Fruit fly (Drosophila melanogaster) whole organism, wandering third instar larva: ENCODE data around the gene trus.

Experiments used
- GATAd ChIP-seq: sonication (Bioruptor generic); optimal IDR thresholded peaks from 2 replicates; lab custom pipeline; 2016; ENCODE audit warnings: missing biosample characterization, missing genetic modification characterization
- HLH106 ChIP-seq: fragments of 200-800 bp; optimal IDR thresholded peaks from 3 replicates; lab custom pipeline; 2019; ENCODE audit warnings: missing biosample characterization, mild to moderate bottlenecking, missing genetic modification characterization, moderate library complexity
- Hr78 ChIP-seq: fragments of >200 bp; optimal IDR thresholded peaks from 2 replicates; lab custom pipeline; 2017; ENCODE audit warnings: missing biosample characterization, missing genetic modification characterization
- br ChIP-seq: fragments of 200-800 bp; sonication (Bioruptor generic); optimal IDR thresholded peaks from 2 replicates; lab custom pipeline; 2016; ENCODE audit warnings: missing biosample characterization, missing genetic modification characterization
- dl ChIP-seq, 2 experiments: fragments of 175-275, 200-275 bp in 1 of 2; fragments of 200-275 bp in 1 of 2; sonication (Bioruptor generic); optimal IDR thresholded peaks; lab custom pipeline; 2018; ENCODE audit warnings: mild to moderate bottlenecking in 2 of 2, missing biosample characterization in 2 of 2, missing genetic modification characterization in 2 of 2, moderate library complexity in 2 of 2; ENCODE audit not compliant: partially characterized antibody in 2 of 2, insufficient read depth in 1 of 2
- rgr ChIP-seq: fragments of 200-800 bp; sonication (Bioruptor generic); optimal IDR thresholded peaks from 3 replicates; lab custom pipeline; 2016; ENCODE audit warnings: missing biosample characterization, mild to moderate bottlenecking, missing genetic modification characterization
- sv ChIP-seq: fragments of 200-800 bp; sonication (Bioruptor generic); optimal IDR thresholded peaks from 3 replicates; lab custom pipeline; 2016; ENCODE audit warnings: missing biosample characterization, missing genetic modification characterization
- usp ChIP-seq: fragments of >200 bp; optimal IDR thresholded peaks from 2 replicates; lab custom pipeline; 2017; ENCODE audit warnings: missing biosample characterization, missing genetic modification characterization

dm6 chr3R:12439401-12440143, 16.8 kb upstream of the trus start, which contains the start of gene Desat1:
- no peak for TF ChIP-seq dl (GFP tag; optimal IDR thresholded peaks at IDR 0.05; lab: Kevin White, UChicago; ENCODE audit: insufficient read depth in 1 of 2, partially characterized antibody in 2 of 2)
- no peak for TF ChIP-seq br (GFP tag; lab: Kevin White, UChicago)
- no peak for TF ChIP-seq sv (GFP tag; lab: Kevin White, UChicago)
- no peak for TF ChIP-seq rgr (GFP tag; lab: Kevin White, UChicago)
- TF ChIP-seq Hr78 (GFP tag; lab: Kevin White, UChicago), result no peak
- no peak for TF ChIP-seq GATAd (GFP tag; lab: Kevin White, UChicago)
- no peak for TF ChIP-seq usp (GFP tag; lab: Kevin White, UChicago)
- TF ChIP-seq HLH106 (tag; lab: Kevin White, UChicago), result no peak
